Worm (Caenorhabditis elegans) whole organism, midembryonic: ENCODE results near the gene F44A2.3.

Source experiments
- T22C8.4 ChIP-seq: fragments of 200-800 bp; sonication (Bioruptor generic); IDR thresholded peaks from 2 replicates; pipeline ENCODE4 v1.3.6; 2022; ENCODE audit warnings: missing genetic modification characterization, missing compliant biosample characterization
- cog-1 ChIP-seq: sonication (generic microtip); optimal IDR thresholded peaks from 2 replicates; lab custom pipeline; 2016; ENCODE audit warnings: missing genetic modification characterization, missing compliant biosample characterization
- flt-1 ChIP-seq: fragments of 200-800 bp; sonication (Bioruptor generic); IDR thresholded peaks from 2 replicates; pipeline ENCODE4 v1.3.6; 2022; ENCODE audit warnings: missing genetic modification characterization, missing compliant biosample characterization
- klf-2 ChIP-seq: fragments of 200-800 bp; sonication (Bioruptor generic); conservative IDR thresholded peaks from 2 replicates; pipeline ENCODE4 v1.3.6; 2022; ENCODE audit warnings: missing genetic modification reagents, missing genetic modification characterization, missing compliant biosample characterization
- ref-1 ChIP-seq: fragments of 200-800 bp; sonication (Bioruptor generic); conservative IDR thresholded peaks from 2 replicates; pipeline ENCODE4 v1.3.6; 2022; ENCODE audit warnings: missing genetic modification reagents, missing genetic modification characterization, missing compliant biosample characterization
- tab-1 ChIP-seq: fragments of 200-800 bp; sonication (Bioruptor generic); IDR thresholded peaks from 2 replicates; pipeline ENCODE4 v1.3.6; 2022; ENCODE audit warnings: missing genetic modification characterization, missing compliant biosample characterization
- ztf-23 ChIP-seq: fragments of 200-800 bp; sonication (Bioruptor generic); IDR thresholded peaks from 2 replicates; pipeline ENCODE4 v1.3.6; 2022; ENCODE audit warnings: missing genetic modification reagents, missing genetic modification characterization, missing compliant biosample characterization
- ztf-29 ChIP-seq: fragments of 200-800 bp; sonication (Bioruptor generic); IDR thresholded peaks from 2 replicates; pipeline ENCODE4 v1.3.6; 2022; ENCODE audit warnings: missing genetic modification reagents, missing genetic modification characterization, missing compliant biosample characterization

DNA sequence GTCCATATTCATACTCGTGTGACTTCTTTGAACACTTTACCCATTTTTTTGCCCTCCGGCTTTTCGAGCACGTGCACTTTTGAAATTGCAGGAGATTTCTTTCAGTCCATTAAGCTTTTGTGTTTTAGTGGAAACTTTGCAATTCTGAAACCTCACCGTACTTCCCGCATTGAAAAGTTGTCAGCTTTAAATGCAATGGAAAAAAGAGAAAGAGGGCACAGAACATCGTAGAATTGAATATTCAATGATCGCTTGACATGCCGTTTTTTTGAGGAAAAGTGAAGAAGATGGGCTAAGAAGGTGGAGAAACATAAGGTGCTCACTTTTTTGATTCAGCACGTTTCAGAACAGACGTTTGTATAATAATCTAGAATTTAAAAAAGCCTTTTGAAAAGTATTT, 9.2 kb downstream of the F44A2.3 start:
- TF ChIP-seq klf-2 (GFP tag; lab: Robert Waterston, UW), result no peak
- TF ChIP-seq tab-1, result no peak
- TF ChIP-seq ref-1 (GFP tag; lab: Robert Waterston, UW), result no peak
- TF ChIP-seq ztf-23, result no peak
- TF ChIP-seq flt-1 (GFP tag; lab: Robert Waterston, UW), result no peak
- TF ChIP-seq cog-1 (tag; lab: Kevin White, UChicago), result no peak
- no peak for TF ChIP-seq T22C8.4 (GFP tag; lab: Robert Waterston, UW)
- TF ChIP-seq ztf-29 (GFP tag; lab: Robert Waterston, UW), result no peak
